Worm (Caenorhabditis elegans): ENCODE results near the gene srh-203.
"Not testable (repeated sequence)": the region's sequence is repeated elsewhere in the genome, so short reads cannot be mapped to it uniquely, and the experiment has no call there.

Gene srh-203

DNA sequence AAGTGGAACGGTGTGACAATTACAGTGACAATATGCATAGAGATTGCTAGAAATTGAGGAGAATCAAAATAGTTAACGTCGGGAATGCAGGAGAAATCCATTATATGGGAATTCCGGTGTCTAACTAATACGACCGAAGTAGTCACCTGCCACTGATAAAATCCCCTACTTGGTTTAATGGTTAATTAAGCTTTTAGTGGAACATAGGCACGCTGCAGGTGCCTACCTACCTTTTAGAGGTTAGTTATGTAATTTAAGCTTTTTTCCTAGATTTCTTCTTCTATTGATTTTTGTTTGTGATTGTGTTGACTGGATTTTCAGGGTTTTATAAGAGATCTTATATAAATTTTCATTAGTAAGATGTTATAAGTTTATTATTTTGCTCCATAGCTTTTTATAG lies at the start of gene srh-203:
Gene srh-203, minus strand, starts transcription at position 101 of the 400 bp plus-strand sequence.
- TF ChIP-seq nfya-1 (tag; optimal IDR thresholded peaks at IDR 0.05; ENCODE audit: insufficient read depth); R02D3.7 (tag; optimal IDR thresholded peaks at IDR 0.05); unc-62 (GFP tag; optimal IDR thresholded peaks at IDR 0.05): not testable (repeated sequence)

DNA sequence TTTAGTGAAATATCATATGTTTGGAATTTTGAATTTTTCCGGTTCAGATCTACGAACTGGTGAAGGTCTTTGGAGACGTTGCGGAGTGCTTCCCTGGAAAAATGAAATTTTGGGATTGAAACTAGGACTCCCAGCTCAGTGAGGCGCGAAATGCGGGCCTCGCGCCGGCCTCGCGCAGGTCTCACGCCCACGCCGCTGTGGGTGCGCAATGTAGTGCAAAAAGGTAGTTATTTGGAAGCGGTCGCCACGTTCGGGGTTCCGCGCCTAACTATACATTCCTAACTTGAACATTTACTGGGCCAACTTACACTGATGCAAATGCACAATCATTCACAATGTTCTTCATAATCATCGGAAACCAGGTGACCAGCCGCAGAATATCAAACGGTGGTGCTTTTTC lies 44.0 kb upstream of the srh-203 start:
- TF ChIP-seq nhr-28 (tag; optimal IDR thresholded peaks at IDR 0.05): no peak
- TF ChIP-seq unc-62 (GFP tag; optimal IDR thresholded peaks at IDR 0.05): no peak
- TF ChIP-seq nfya-1 (tag; optimal IDR thresholded peaks at IDR 0.05; ENCODE audit: insufficient read depth): no peak
- TF ChIP-seq nhr-25 (tag; optimal IDR thresholded peaks at IDR 0.05): no peak
- TF ChIP-seq jun-1 (tag; optimal IDR thresholded peaks at IDR 0.05): no peak
- no peak for TF ChIP-seq R02D3.7 (tag; optimal IDR thresholded peaks at IDR 0.05)
- no peak for TF ChIP-seq tbx-2 (tag; optimal IDR thresholded peaks at IDR 0.05)
- no peak for TF ChIP-seq ztf-11 (tag; optimal IDR thresholded peaks at IDR 0.05)
- TF ChIP-seq lin-15B (tag; optimal IDR thresholded peaks at IDR 0.05): no peak
- no peak for TF ChIP-seq ceh-9 (tag; optimal IDR thresholded peaks at IDR 0.05)
- TF ChIP-seq nhr-23 (tag; optimal IDR thresholded peaks at IDR 0.05): no peak
- TF ChIP-seq eor-1 (tag; optimal IDR thresholded peaks at IDR 0.05): no peak
- TF ChIP-seq mml-1 (tag; optimal IDR thresholded peaks at IDR 0.05): no peak
- TF ChIP-seq fos-1 (tag; optimal IDR thresholded peaks at IDR 0.05): no peak
- no peak for TF ChIP-seq sea-2 (GFP tag; optimal IDR thresholded peaks at IDR 0.05)
- no peak for TF ChIP-seq lin-39 (tag; optimal IDR thresholded peaks at IDR 0.05)
- TF ChIP-seq pha-4 (tag; optimal IDR thresholded peaks at IDR 0.05): no peak
- no peak for TF ChIP-seq nhr-43 (tag; optimal IDR thresholded peaks at IDR 0.05; ENCODE audit: poor library complexity, severe bottlenecking)
- no peak for TF ChIP-seq fkh-2 (tag; optimal IDR thresholded peaks at IDR 0.05)
- no peak for TF ChIP-seq pqm-1 (tag; optimal IDR thresholded peaks at IDR 0.05)

DNA sequence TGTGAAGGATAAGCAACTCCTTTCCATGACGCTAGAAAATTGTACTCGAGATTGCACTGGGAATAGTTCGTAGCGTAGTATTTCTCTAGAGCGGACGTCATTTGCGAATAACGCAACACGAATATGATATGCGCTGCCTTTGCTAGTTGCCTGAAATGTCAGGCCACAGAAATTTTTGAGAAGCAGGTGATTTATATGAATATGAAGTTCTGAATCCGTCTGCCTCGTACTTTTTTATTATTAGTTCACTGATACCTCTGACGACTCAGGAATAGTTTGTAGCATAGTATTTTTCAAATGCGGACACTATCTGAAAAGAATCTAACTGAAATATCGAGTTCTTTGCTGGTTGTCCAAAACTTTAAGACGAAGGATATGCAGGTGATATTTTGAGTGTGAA lies 40.0 kb upstream of the srh-203 start, which contains the start of gene srh-118:
Gene srh-118, minus strand, starts transcription at position 101 of the 400 bp plus-strand sequence.
- TF ChIP-seq mdl-1 (tag; optimal IDR thresholded peaks at IDR 0.05) (no peak), nhr-67 (tag; optimal IDR thresholded peaks at IDR 0.05) (no peak), ztf-4 (tag; optimal IDR thresholded peaks at IDR 0.05) (no peak), nhr-77 (tag; optimal IDR thresholded peaks at IDR 0.05) (no peak), unc-39 (tag; optimal IDR thresholded peaks at IDR 0.05) (no peak), nhr-25 (tag; optimal IDR thresholded peaks at IDR 0.05) (no peak), nhr-43 (tag; optimal IDR thresholded peaks at IDR 0.05; ENCODE audit: poor library complexity, severe bottlenecking) (no peak)

DNA sequence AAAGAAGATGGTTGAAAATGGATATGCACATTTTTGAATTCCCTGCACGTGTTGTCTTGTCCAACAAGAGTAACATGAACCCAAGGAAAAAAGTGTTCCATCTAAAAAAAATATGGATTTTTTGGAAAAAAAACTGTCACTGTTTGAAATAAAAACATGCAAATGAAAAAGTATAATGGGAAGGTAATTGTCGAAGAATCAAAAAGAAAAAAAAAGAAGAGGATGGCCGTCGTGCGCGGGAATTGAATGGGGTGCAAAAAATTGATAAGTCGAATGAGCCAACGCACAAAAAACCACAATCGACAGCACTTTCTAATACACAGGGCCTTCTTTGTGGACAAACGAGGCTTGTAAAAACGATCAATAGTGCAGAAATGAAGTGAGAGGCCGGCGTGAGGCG lies 37.6 kb upstream of the srh-203 start, which contains the start of gene fbxa-102:
Gene fbxa-102, minus strand, starts transcription at position 101 of the 400 bp plus-strand sequence.
- no peak for TF ChIP-seq ztf-4 (tag; optimal IDR thresholded peaks at IDR 0.05)
- no peak for TF ChIP-seq nhr-23 (tag; optimal IDR thresholded peaks at IDR 0.05)
- no peak for TF ChIP-seq nhr-76 (tag; optimal IDR thresholded peaks at IDR 0.05)

DNA sequence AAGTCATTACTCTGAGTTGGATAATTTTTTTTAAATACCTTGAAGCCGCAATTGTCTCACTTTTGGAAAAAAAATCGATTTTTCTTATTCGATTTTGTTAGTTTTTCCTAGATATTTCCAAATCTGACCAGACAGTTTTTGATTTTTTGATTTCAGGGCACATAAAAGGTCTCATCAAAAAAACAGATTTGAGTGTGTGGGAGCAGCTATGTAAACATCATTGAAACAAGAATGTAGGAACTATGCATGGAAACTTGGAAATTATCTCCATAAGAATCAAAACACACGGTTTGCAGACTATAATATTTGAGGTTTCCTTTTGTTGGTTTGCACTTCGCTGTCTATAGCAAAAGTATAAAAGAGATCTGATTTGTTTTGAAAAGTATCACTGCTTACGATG lies 29.9 kb upstream of the srh-203 start, which contains the start of gene scl-24:
Gene scl-24, plus strand, starts transcription at position 301 of the 400 bp plus-strand sequence.
- TF ChIP-seq ZK546.5 (tag; optimal IDR thresholded peaks at IDR 0.05): no peak
- TF ChIP-seq pha-4 (tag; optimal IDR thresholded peaks at IDR 0.05): no peak
- TF ChIP-seq nhr-76 (tag; optimal IDR thresholded peaks at IDR 0.05): no peak
- no peak for TF ChIP-seq nhr-28 (tag; optimal IDR thresholded peaks at IDR 0.05)
- TF ChIP-seq egl-27 (tag; optimal IDR thresholded peaks at IDR 0.05): no peak
- no peak for TF ChIP-seq elt-2 (tag; optimal IDR thresholded peaks at IDR 0.05)

DNA sequence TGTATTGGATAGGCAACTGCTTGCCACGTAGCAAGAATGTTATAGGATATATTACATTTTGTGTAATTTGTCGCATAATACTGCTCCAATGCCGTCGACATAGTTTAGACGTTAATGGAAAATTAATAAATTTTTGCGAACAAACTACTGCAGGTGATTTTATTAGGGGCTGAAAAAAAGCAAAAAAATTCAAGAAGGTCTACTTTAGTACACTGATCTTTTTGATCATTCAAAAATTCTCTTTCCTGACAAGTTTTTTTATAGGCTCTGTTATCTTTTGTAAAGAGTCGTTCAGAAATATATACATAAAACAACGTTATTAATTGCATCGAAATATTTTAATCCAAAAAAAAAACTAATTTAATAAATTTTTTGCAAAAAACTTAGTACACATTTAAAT lies 29.0 kb upstream of the srh-203 start, which contains the start of gene srh-111:
Gene srh-111, minus strand, starts transcription at position 101 of the 400 bp plus-strand sequence.
- TF ChIP-seq nhr-43 (tag; optimal IDR thresholded peaks at IDR 0.05; ENCODE audit: poor library complexity, severe bottlenecking) (no peak), lin-15B (tag; optimal IDR thresholded peaks at IDR 0.05) (no peak), pha-4 (tag; optimal IDR thresholded peaks at IDR 0.05) (no peak), lin-39 (tag; optimal IDR thresholded peaks at IDR 0.05) (no peak), fkh-2 (tag; optimal IDR thresholded peaks at IDR 0.05) (no peak), ztf-11 (tag; optimal IDR thresholded peaks at IDR 0.05) (no peak), snpc-4 (tag; optimal IDR thresholded peaks at IDR 0.05) (no peak), pqm-1 (tag; optimal IDR thresholded peaks at IDR 0.05) (no peak), unc-62 (GFP tag; optimal IDR thresholded peaks at IDR 0.05) (no peak), lsy-12 (tag; optimal IDR thresholded peaks at IDR 0.05) (no peak), eor-1 (tag; optimal IDR thresholded peaks at IDR 0.05) (no peak), ceh-16 (tag; optimal IDR thresholded peaks at IDR 0.05) (no peak)

All from whole organism, L3 larva.